Worm (Caenorhabditis elegans): ENCODE results near the gene Y37E11B.5.

- TF ChIP-seq klf-2 (GFP tag; conservative IDR thresholded peaks at IDR 0.05) (no peak), tab-1 (GFP tag; IDR thresholded peaks at IDR 0.05) (no peak), med-1 (GFP tag; optimal IDR thresholded peaks at IDR 0.05; ENCODE audit: insufficient read depth) (no peak), ref-1 (GFP tag; conservative IDR thresholded peaks at IDR 0.05) (no peak), ztf-29 (GFP tag; IDR thresholded peaks at IDR 0.05) (no peak), ztf-23 (GFP tag; IDR thresholded peaks at IDR 0.05) (no peak), flt-1 (GFP tag; IDR thresholded peaks at IDR 0.05) (no peak), cog-1 (tag; optimal IDR thresholded peaks at IDR 0.05) (no peak), T22C8.4 (GFP tag; IDR thresholded peaks at IDR 0.05) (no peak)
Measured at ce11 chrIV:3611845-3612244, 13.5 kb upstream of the Y37E11B.5 start.
